Fruit fly (Drosophila melanogaster) whole organism, pupa: ENCODE measurements around the gene Ns4.

Source experiments
- CG12605 ChIP-seq: fragments of 200-800 bp; sonication (Bioruptor generic); IDR thresholded peaks from 2 replicates; pipeline ENCODE4 v1.3.6; 2022; ENCODE audit warnings: missing biosample characterization, missing genetic modification characterization
- CG4496 ChIP-seq: fragments of 200-800 bp; sonication (Bioruptor generic); IDR thresholded peaks from 3 replicates; pipeline ENCODE4 v1.3.6; 2022; ENCODE audit warnings: missing biosample characterization, missing genetic modification characterization
- CG8159 ChIP-seq: fragments of 200-800 bp; sonication (Bioruptor generic); optimal IDR thresholded peaks from 3 replicates; lab custom pipeline; 2018; ENCODE audit warnings: missing biosample characterization, mild to moderate bottlenecking, missing genetic modification characterization, moderate library complexity
- CG8301 ChIP-seq: fragments of 200-800 bp; sonication (Bioruptor generic); optimal IDR thresholded peaks from 2 replicates; lab custom pipeline; 2018; ENCODE audit warnings: missing biosample characterization, mild to moderate bottlenecking, missing genetic modification characterization
- EcR ChIP-seq: fragments of 200-800 bp; sonication (Bioruptor generic); optimal IDR thresholded peaks from 3 replicates; lab custom pipeline; 2019; ENCODE audit warnings: missing biosample characterization, missing genetic modification characterization, mild to moderate bottlenecking, moderate library complexity, missing genetic modification reagents
- Ets98B ChIP-seq: fragments of 200-800 bp; sonication (Bioruptor generic); IDR thresholded peaks from 2 replicates; pipeline ENCODE4 v1.3.6; 2022; ENCODE audit warnings: missing biosample characterization, missing genetic modification characterization
- Pif1A ChIP-seq: fragments of 200-800 bp; sonication (Bioruptor generic); optimal IDR thresholded peaks from 3 replicates; lab custom pipeline; 2016; ENCODE audit warnings: missing biosample characterization, missing genetic modification characterization
- Pif1B ChIP-seq: fragments of 200-800 bp; sonication (Bioruptor generic); optimal IDR thresholded peaks from 3 replicates; lab custom pipeline; 2016; ENCODE audit warnings: missing biosample characterization, missing genetic modification characterization
- gl ChIP-seq: fragments of 200-800 bp; sonication (Bioruptor generic); optimal IDR thresholded peaks from 2 replicates; lab custom pipeline; 2018; ENCODE audit warnings: missing biosample characterization, mild to moderate bottlenecking, missing genetic modification characterization

- peak; percentile 60 for TF ChIP-seq Pif1B (GFP tag; lab: Kevin White, UChicago)
- no peak for TF ChIP-seq gl
- peak; percentile 63 for TF ChIP-seq CG8301
- peak; percentile 12 for TF ChIP-seq CG8159
- TF ChIP-seq CG12605 (GFP tag; lab: Robert Waterston, UW), result no peak
- TF ChIP-seq Ets98B (GFP tag; lab: Robert Waterston, UW), result peak; percentile 53; the same call in 1 of the 2 replicates
- peak; percentile 59 for TF ChIP-seq EcR (GFP tag; lab: Kevin White, UChicago)
- TF ChIP-seq CG4496 (GFP tag; lab: Robert Waterston, UW), result peak; percentile 83
- peak; percentile 67 for TF ChIP-seq Pif1A (GFP tag; lab: Kevin White, UChicago)
Measured at dm6 chr2L:20716077-20716476, 36.2 kb upstream of the Ns4 start.
